Fruit fly (Drosophila melanogaster): ENCODE measurements around the gene CG32855.

- TF ChIP-seq sv (GFP tag; optimal IDR thresholded peaks at IDR 0.05), result no peak
- no peak for TF ChIP-seq Dfd (GFP tag; optimal IDR thresholded peaks at IDR 0.05)
- TF ChIP-seq psq (GFP tag; optimal IDR thresholded peaks at IDR 0.05), result no peak
- no peak for TF ChIP-seq sage (GFP tag; optimal IDR thresholded peaks at IDR 0.05)
- TF ChIP-seq h (GFP tag; optimal IDR thresholded peaks at IDR 0.05), result no peak
- TF ChIP-seq ey (GFP tag; optimal IDR thresholded peaks at IDR 0.05), result no peak
- TF ChIP-seq Abd-B (GFP tag; optimal IDR thresholded peaks at IDR 0.05), result no peak
- TF ChIP-seq Myc (optimal IDR thresholded peaks at IDR 0.05), result no peak
Observed at dm6 chr3R:16115861-16116260, 35.1 kb upstream of the CG32855 start, which contains the start of gene Sb.

Measured in whole organism, wandering third instar larva.